Fruit fly (Drosophila melanogaster): ENCODE measurements around the gene para.

The para gene

DNA sequence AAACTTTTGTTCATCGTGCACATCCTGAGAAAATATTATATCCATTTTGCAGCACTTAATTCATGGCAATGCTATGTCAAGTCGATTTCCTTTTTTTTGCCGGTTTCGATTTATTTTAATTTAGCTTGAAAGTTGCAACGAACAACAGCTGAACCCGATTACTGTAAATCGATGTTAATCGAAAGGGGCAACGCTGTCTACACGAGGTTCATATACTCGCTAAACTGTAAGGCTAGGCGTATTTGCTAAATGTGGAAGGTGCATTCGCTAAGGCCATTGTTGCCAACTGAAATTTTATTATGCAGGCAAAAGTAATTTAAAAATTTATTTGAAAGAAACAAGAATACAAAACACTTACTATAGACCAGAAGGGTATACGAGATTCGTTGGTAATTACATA, 14.5 kb upstream of the para start, which contains the start of gene CG9902 (continued):
- no peak for TF ChIP-seq cwo (GFP tag; optimal IDR thresholded peaks at IDR 0.05)
- no peak for TF ChIP-seq zf30C (GFP tag; optimal IDR thresholded peaks at IDR 0.05)
- TF ChIP-seq CG10366 (GFP tag; IDR thresholded peaks at IDR 0.05) = no peak
- TF ChIP-seq CG13894 (tag; optimal IDR thresholded peaks at IDR 0.05) = peak; percentile 33
- TF ChIP-seq trh (GFP tag; optimal IDR thresholded peaks at IDR 0.05) = no peak
- no peak for TF ChIP-seq ttk (GFP tag; IDR thresholded peaks at IDR 0.05)
- TF ChIP-seq CG4707 (GFP tag; optimal IDR thresholded peaks at IDR 0.05) = no peak
- no peak for TF ChIP-seq CG1024 (GFP tag; IDR thresholded peaks at IDR 0.05)
- no peak for TF ChIP-seq br (optimal IDR thresholded peaks at IDR 0.05)
- no peak for TF ChIP-seq odd (GFP tag; optimal IDR thresholded peaks at IDR 0.05)
- TF ChIP-seq sc (optimal IDR thresholded peaks at IDR 0.05) = no peak
- no peak for TF ChIP-seq sc (GFP tag; optimal IDR thresholded peaks at IDR 0.05)
- TF ChIP-seq CG33213 (GFP tag; optimal IDR thresholded peaks at IDR 0.05) = peak; percentile 67
- no peak for TF ChIP-seq ro (GFP tag; IDR thresholded peaks at IDR 0.05)
- TF ChIP-seq pfk (GFP tag; optimal IDR thresholded peaks at IDR 0.05) = no peak
- peak; percentile 8 for TF ChIP-seq jumu (GFP tag; optimal IDR thresholded peaks at IDR 0.05)
- TF ChIP-seq CG10147 (GFP tag; optimal IDR thresholded peaks at IDR 0.05) = no peak
- no peak for TF ChIP-seq Kr (GFP tag; optimal IDR thresholded peaks at IDR 0.05)
- peak; percentile 74 for TF ChIP-seq Hmr (GFP tag; optimal IDR thresholded peaks at IDR 0.05)
- TF ChIP-seq caup (GFP tag; optimal IDR thresholded peaks at IDR 0.05; ENCODE audit: severe bottlenecking) = no peak
- no peak for TF ChIP-seq CG32532 (GFP tag; IDR thresholded peaks at IDR 0.05)
- TF ChIP-seq CG15696 (tag; optimal IDR thresholded peaks at IDR 0.05) = no peak
- TF ChIP-seq zen (tag; optimal IDR thresholded peaks at IDR 0.05) = peak; percentile 58
- no peak for TF ChIP-seq CG3281 (GFP tag; optimal IDR thresholded peaks at IDR 0.05)
- TF ChIP-seq chinmo (GFP tag; IDR thresholded peaks at IDR 0.05; ENCODE audit: partially characterized antibody) = peak; percentile 85; the same call in 3 of the 4 replicates
- no peak for TF ChIP-seq Bteb2 (GFP tag; optimal IDR thresholded peaks at IDR 0.05)
- TF ChIP-seq Doc3 (GFP tag; IDR thresholded peaks at IDR 0.05; ENCODE audit: partially characterized antibody) = peak; percentile 63; the same call in 2 of the 3 replicates
- TF ChIP-seq stwl (tag; optimal IDR thresholded peaks at IDR 0.05) = peak; percentile 90
- peak; percentile 35 for TF ChIP-seq Dek (tag; optimal IDR thresholded peaks at IDR 0.05)
- TF ChIP-seq CG6813 (GFP tag; optimal IDR thresholded peaks at IDR 0.05) = no peak
- no peak for TF ChIP-seq CG8089 (GFP tag; optimal IDR thresholded peaks at IDR 0.05)
- peak; percentile 54 for TF ChIP-seq CG31365 (tag; optimal IDR thresholded peaks at IDR 0.05)
- peak; percentile 1 for TF ChIP-seq bab2 (GFP tag; optimal IDR thresholded peaks at IDR 0.05)
- no peak for TF ChIP-seq CG9817 (tag; optimal IDR thresholded peaks at IDR 0.05)
- TF ChIP-seq CG13287 (GFP tag; IDR thresholded peaks at IDR 0.05; ENCODE audit: partially characterized antibody) = peak; percentile 90
- TF ChIP-seq CG4617 (GFP tag; optimal IDR thresholded peaks at IDR 0.05; ENCODE audit: borderline replicate concordance) = peak; percentile 4
- TF ChIP-seq sd (tag; optimal IDR thresholded peaks at IDR 0.05) = no peak
- TF ChIP-seq CG1603 (tag; optimal IDR thresholded peaks at IDR 0.05) = peak; percentile 87
- TF ChIP-seq zfh2 (GFP tag; optimal IDR thresholded peaks at IDR 0.05) = no peak
- TF ChIP-seq pb (GFP tag; optimal IDR thresholded peaks at IDR 0.05) = no peak
- no peak for TF ChIP-seq otp (GFP tag; IDR thresholded peaks at IDR 0.05)
- no peak for TF ChIP-seq CG10979 (tag; optimal IDR thresholded peaks at IDR 0.05)
- no peak for TF ChIP-seq CG9932 (GFP tag; IDR thresholded peaks at IDR 0.05)
- TF ChIP-seq Fer1 (GFP tag; optimal IDR thresholded peaks at IDR 0.05) = peak; percentile 23
- TF ChIP-seq CG10209 (GFP tag; optimal IDR thresholded peaks at IDR 0.05) = no peak
- peak; percentile 28 for TF ChIP-seq sug (tag; optimal IDR thresholded peaks at IDR 0.05)
- TF ChIP-seq CG43689 (GFP tag; IDR thresholded peaks at IDR 0.05) = no peak
- peak; percentile 24 for TF ChIP-seq CG13624 (GFP tag; optimal IDR thresholded peaks at IDR 0.05)
- peak; percentile 86 for TF ChIP-seq HmgD (GFP tag; optimal IDR thresholded peaks at IDR 0.05)
- peak; percentile 8 for TF ChIP-seq NfI (GFP tag; optimal IDR thresholded peaks at IDR 0.05)
- TF ChIP-seq mam (GFP tag; optimal IDR thresholded peaks at IDR 0.05) = peak; percentile 10

All from whole organism, embryonic.